Worm (Caenorhabditis elegans): Measurements from ENCODE around the gene pola-1.
"Not testable (repeated sequence)": the region's sequence is repeated elsewhere in the genome, so short reads cannot be mapped to it uniquely, and the experiment has no call there.

The pola-1 gene

ce11 chrIII:11119176-11119853, 22.9 kb upstream of the pola-1 start, which contains the start of the genes sup-35 and Y48A6C.4:
Gene sup-35 (minus strand): TSS chrIII:11119226.
Gene Y48A6C.4 (plus strand): TSS chrIII:11119803.
- TF ChIP-seq cog-1 (tag; optimal IDR thresholded peaks at IDR 0.05) (peak; percentile 77), ref-1 (GFP tag; conservative IDR thresholded peaks at IDR 0.05) (0 out of 2 replicates have a peak, but pooled peaks have one; percentile 33), ztf-23 (GFP tag; IDR thresholded peaks at IDR 0.05) (peak; percentile 71), klf-2 (GFP tag; conservative IDR thresholded peaks at IDR 0.05) (0 out of 2 replicates have a peak, but pooled peaks have one; percentile 57), T22C8.4 (GFP tag; IDR thresholded peaks at IDR 0.05) (no peak), flt-1 (GFP tag; IDR thresholded peaks at IDR 0.05) (0 out of 2 replicates have a peak, but pooled peaks have one; percentile 66), tab-1 (GFP tag; IDR thresholded peaks at IDR 0.05) (no peak)

- no peak for TF ChIP-seq ztf-23 (GFP tag; IDR thresholded peaks at IDR 0.05)
- 0 out of 2 replicates have a peak, but pooled peaks have one; percentile 15 for TF ChIP-seq flt-1 (GFP tag; IDR thresholded peaks at IDR 0.05)
Observed at ce11 chrIII:11123844-11124243, 18.4 kb upstream of the pola-1 start.

ce11 chrIII:11127528-11127927, 14.7 kb upstream of the pola-1 start, which contains the start of gene Y48A6C.8:
Gene Y48A6C.8 (minus strand): TSS chrIII:11127628.
- TF ChIP-seq T22C8.4 (GFP tag; IDR thresholded peaks at IDR 0.05): no peak
- TF ChIP-seq ztf-23 (GFP tag; IDR thresholded peaks at IDR 0.05): no peak
- no peak for TF ChIP-seq flt-1 (GFP tag; IDR thresholded peaks at IDR 0.05)
- no peak for TF ChIP-seq med-1 (GFP tag; optimal IDR thresholded peaks at IDR 0.05; ENCODE audit: insufficient read depth)
- TF ChIP-seq tab-1 (GFP tag; IDR thresholded peaks at IDR 0.05): no peak
- TF ChIP-seq klf-2 (GFP tag; conservative IDR thresholded peaks at IDR 0.05): no peak
- no peak for TF ChIP-seq ztf-29 (GFP tag; IDR thresholded peaks at IDR 0.05)
- TF ChIP-seq ref-1 (GFP tag; conservative IDR thresholded peaks at IDR 0.05): no peak
- no peak for TF ChIP-seq cog-1 (tag; optimal IDR thresholded peaks at IDR 0.05)

DNA sequence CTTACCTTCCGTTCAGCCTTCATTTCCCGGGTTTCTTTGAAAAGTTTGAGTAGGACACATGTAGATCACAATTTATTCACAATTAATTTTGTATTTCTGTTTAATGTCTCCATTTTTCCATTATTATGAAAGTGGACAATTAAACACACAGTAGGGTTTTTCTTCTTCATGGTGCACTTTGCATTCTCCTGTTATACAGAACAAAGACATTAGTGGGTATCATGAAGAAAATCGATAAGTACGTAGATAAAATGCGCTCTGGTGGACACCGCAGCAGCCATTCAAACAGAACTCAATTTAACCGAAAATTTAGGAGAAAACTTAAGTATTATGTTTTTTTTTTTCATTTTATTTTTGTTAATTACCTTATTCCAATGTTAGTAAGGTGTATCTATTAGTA, 12.9 kb upstream of the pola-1 start:
- TF ChIP-seq med-1 (GFP tag; optimal IDR thresholded peaks at IDR 0.05; ENCODE audit: insufficient read depth): no peak
- peak; percentile 37; the same call in 1 of the 2 replicates for TF ChIP-seq T22C8.4 (GFP tag; IDR thresholded peaks at IDR 0.05)
- TF ChIP-seq ztf-23 (GFP tag; IDR thresholded peaks at IDR 0.05): no peak

DNA sequence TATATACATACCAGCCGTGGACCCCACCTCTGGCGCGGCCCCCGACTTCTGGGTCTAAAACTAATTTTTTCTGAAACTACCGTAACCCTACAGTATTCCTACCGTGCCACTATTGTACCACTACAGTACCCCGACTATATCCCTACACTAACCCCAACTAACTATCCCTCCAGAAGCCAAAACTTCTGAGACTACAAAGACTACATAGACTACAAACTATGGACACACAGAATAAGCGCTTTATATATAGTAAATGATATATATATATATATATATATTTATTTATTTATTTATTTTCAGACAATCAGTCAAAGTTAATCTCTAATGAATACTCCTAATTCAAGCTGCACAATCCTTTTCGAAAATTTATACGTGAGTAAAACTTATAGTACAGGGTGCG, 10.8 kb upstream of the pola-1 start, which contains the start of gene pha-1:
pha-1 (plus strand) TSS at position 301 of the 400 bp plus-strand sequence.
- not testable (repeated sequence) for TF ChIP-seq tab-1 (GFP tag; IDR thresholded peaks at IDR 0.05); klf-2 (GFP tag; conservative IDR thresholded peaks at IDR 0.05); ztf-23 (GFP tag; IDR thresholded peaks at IDR 0.05)

DNA sequence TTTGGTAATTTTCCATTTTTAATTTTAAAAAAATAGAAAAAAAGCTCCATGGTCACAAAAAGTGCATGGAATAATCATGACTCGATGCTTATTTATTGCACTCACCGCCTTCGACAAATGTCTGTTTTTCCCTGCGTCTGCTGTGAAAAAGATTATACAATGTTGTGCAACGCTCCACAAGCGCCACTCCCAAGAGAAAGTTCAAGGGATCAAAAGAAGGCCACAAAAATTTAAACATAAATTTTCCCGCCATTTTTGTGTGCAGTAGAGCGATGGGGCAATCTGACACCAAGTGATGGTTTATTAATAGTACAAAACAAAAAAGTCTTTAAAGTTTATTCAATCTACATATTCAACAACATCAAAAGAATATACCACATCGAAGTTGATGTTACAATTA, 3.3 kb upstream of the pola-1 start, which contains the start of gene fbxa-128:
fbxa-128 (minus strand) TSS at position 192 of the 400 bp plus-strand sequence.
- no peak for TF ChIP-seq cog-1 (tag; optimal IDR thresholded peaks at IDR 0.05)
- no peak for TF ChIP-seq ztf-23 (GFP tag; IDR thresholded peaks at IDR 0.05)
- TF ChIP-seq med-1 (GFP tag; optimal IDR thresholded peaks at IDR 0.05; ENCODE audit: insufficient read depth): no peak
- no peak for TF ChIP-seq tab-1 (GFP tag; IDR thresholded peaks at IDR 0.05)

ce11 chrIII:11142908-11143307, 660 bp downstream of the pola-1 start:
- TF ChIP-seq ztf-23 (GFP tag; IDR thresholded peaks at IDR 0.05) (no peak), ztf-29 (GFP tag; IDR thresholded peaks at IDR 0.05) (no peak), klf-2 (GFP tag; conservative IDR thresholded peaks at IDR 0.05) (no peak), tab-1 (GFP tag; IDR thresholded peaks at IDR 0.05) (no peak), med-1 (GFP tag; optimal IDR thresholded peaks at IDR 0.05; ENCODE audit: insufficient read depth) (no peak), flt-1 (GFP tag; IDR thresholded peaks at IDR 0.05) (no peak), T22C8.4 (GFP tag; IDR thresholded peaks at IDR 0.05) (no peak), cog-1 (tag; optimal IDR thresholded peaks at IDR 0.05) (no peak), ref-1 (GFP tag; conservative IDR thresholded peaks at IDR 0.05) (no peak)

DNA sequence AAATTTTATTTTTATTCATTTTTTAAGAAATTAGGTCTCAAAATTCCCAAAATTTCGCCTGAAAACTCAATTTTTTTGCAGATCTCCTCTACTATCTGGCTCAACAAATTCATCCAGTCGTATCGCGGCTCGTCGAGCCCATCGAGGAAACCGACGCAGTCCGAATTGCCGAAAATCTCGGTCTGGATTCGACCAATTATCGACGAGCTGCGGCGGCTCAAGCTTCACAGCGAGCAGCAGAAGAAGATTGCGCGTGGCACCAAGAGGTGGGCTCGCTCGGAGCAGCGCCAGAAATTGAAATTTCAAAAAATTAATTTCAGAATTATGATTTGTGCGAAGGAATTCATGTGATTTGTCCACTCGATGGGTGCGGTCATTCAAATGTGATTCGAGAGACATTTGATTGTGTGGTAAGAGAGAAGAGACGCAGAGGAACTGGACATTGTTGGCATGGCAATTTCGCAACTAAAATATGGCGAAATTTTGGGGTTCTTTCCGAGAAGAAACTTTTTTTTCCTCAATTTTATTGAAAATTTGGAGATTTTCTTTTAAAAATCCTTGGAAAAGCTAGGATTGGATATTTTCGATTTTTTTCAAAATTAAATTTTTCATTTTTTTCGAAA, 7.1 kb downstream of the pola-1 start:
- TF ChIP-seq ztf-29 (GFP tag; IDR thresholded peaks at IDR 0.05) (no peak), tab-1 (GFP tag; IDR thresholded peaks at IDR 0.05) (no peak), ztf-23 (GFP tag; IDR thresholded peaks at IDR 0.05) (no peak), flt-1 (GFP tag; IDR thresholded peaks at IDR 0.05) (no peak)

- TF ChIP-seq ztf-23 (GFP tag; IDR thresholded peaks at IDR 0.05) (no peak), flt-1 (GFP tag; IDR thresholded peaks at IDR 0.05) (no peak)
Observed at ce11 chrIII:11154527-11154926, 12.3 kb downstream of the pola-1 start, which contains the start of gene cku-70. Gene cku-70 (plus strand): TSS chrIII:11154827.

ce11 chrIII:11157099-11157498, 14.9 kb downstream of the pola-1 start, which contains the start of gene Y47D3A.31:
Gene Y47D3A.31 (minus strand): TSS chrIII:11157199.
- TF ChIP-seq tab-1 (GFP tag; IDR thresholded peaks at IDR 0.05) (no peak), T22C8.4 (GFP tag; IDR thresholded peaks at IDR 0.05) (no peak), klf-2 (GFP tag; conservative IDR thresholded peaks at IDR 0.05) (no peak), ztf-23 (GFP tag; IDR thresholded peaks at IDR 0.05) (no peak), cog-1 (tag; optimal IDR thresholded peaks at IDR 0.05) (no peak), ztf-29 (GFP tag; IDR thresholded peaks at IDR 0.05) (no peak), ref-1 (GFP tag; conservative IDR thresholded peaks at IDR 0.05) (no peak), flt-1 (GFP tag; IDR thresholded peaks at IDR 0.05) (no peak), med-1 (GFP tag; optimal IDR thresholded peaks at IDR 0.05; ENCODE audit: insufficient read depth) (no peak)
